Worm (Caenorhabditis elegans): ENCODE data around the gene Y41D4B.14.

ce11 chrIV:1595802-1596201, 19.0 kb downstream of the Y41D4B.14 start, which contains the start of gene npp-8:
- TF ChIP-seq fos-1 (tag; optimal IDR thresholded peaks at IDR 0.05) (no peak), unc-62 (GFP tag; optimal IDR thresholded peaks at IDR 0.05 in 1 of 2) (peak in 1 of 2 experiments; percentile 98), unc-62 (tag; optimal IDR thresholded peaks at IDR 0.05) (no peak), daf-12 (tag; optimal IDR thresholded peaks at IDR 0.05) (no peak), ama-1 (optimal IDR thresholded peaks at IDR 0.05) (peak; percentile 62), lsy-2 (tag; optimal IDR thresholded peaks at IDR 0.05) (peak in 1 of 2 experiments; percentile 88), unc-130 (GFP tag; optimal IDR thresholded peaks at IDR 0.05) (peak; percentile 93), pha-4 (GFP tag; IDR thresholded peaks at IDR 0.05) (peak; percentile 86), pha-4 (tag; optimal IDR thresholded peaks at IDR 0.05) (no peak), arid-1 (GFP tag; conservative IDR thresholded peaks at IDR 0.05) (peak; percentile 90), nhr-10 (tag; optimal IDR thresholded peaks at IDR 0.05) (no peak), ztf-11 (tag; optimal IDR thresholded peaks at IDR 0.05) (no peak), F26F4.8 (GFP tag; conservative IDR thresholded peaks at IDR 0.05) (no peak), hlh-11 (tag; optimal IDR thresholded peaks at IDR 0.05) (peak; percentile 99), F44E2.7 (GFP tag; IDR thresholded peaks at IDR 0.05) (no peak), nhr-25 (tag; optimal IDR thresholded peaks at IDR 0.05; ENCODE audit: borderline replicate concordance, insufficient read depth) (peak; percentile 67)

All from whole organism, L4 larva.